Worm (Caenorhabditis elegans): ENCODE measurements around the gene mtp-18.

DNA sequence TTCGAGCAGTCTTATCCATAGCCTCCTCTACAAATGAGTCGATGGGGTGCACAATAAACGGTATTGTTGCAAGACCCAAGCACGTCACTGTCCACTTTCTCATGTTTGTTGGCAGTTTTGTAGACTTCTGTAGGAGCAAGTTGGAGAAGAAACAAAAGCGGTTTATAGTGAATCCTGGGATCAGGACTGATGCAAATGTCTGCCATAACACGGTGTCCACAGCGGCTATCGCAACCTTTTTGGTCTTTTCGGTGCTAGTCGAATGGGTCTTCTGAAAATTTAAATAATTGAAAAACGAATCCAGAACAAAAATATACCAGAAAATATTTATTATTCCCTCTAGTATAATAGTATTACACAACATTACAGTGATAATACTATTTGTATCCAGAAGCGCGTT, 880 bp downstream of the mtp-18 start:
- no peak for TF ChIP-seq klf-2 (GFP tag; conservative IDR thresholded peaks at IDR 0.05)
- TF ChIP-seq cog-1 (tag; optimal IDR thresholded peaks at IDR 0.05): no peak
- no peak for TF ChIP-seq ztf-29 (GFP tag; IDR thresholded peaks at IDR 0.05)
- TF ChIP-seq flt-1 (GFP tag; IDR thresholded peaks at IDR 0.05): no peak
